Fruit fly (Drosophila melanogaster) whole organism, pupa: Measurements from ENCODE around the gene Muc14A.

Experiments used
- CG10348 ChIP-seq: fragments of 200-800 bp; sonication (Bioruptor generic); IDR thresholded peaks from 2 replicates; pipeline ENCODE4 v1.3.6; 2022; ENCODE audit warnings: missing biosample characterization, missing genetic modification characterization
- CG13204 ChIP-seq: fragments of 200-800 bp; sonication (Bioruptor generic); optimal IDR thresholded peaks from 2 replicates; lab custom pipeline; 2018; ENCODE audit warnings: missing biosample characterization, mild to moderate bottlenecking, missing genetic modification characterization, moderate library complexity
- CG15710 ChIP-seq: fragments of 200-800 bp; sonication (Bioruptor generic); optimal IDR thresholded peaks from 2 replicates; lab custom pipeline; 2018; ENCODE audit warnings: missing biosample characterization, mild to moderate bottlenecking, missing genetic modification characterization, moderate library complexity
- CG32121 ChIP-seq: fragments of 200-800 bp; sonication (Bioruptor generic); IDR thresholded peaks from 2 replicates; pipeline ENCODE4 v1.3.6; 2022; ENCODE audit warnings: missing biosample characterization, missing genetic modification characterization
- CG4496 ChIP-seq: fragments of 200-800 bp; sonication (Bioruptor generic); IDR thresholded peaks from 3 replicates; pipeline ENCODE4 v1.3.6; 2022; ENCODE audit warnings: missing biosample characterization, missing genetic modification characterization
- CG8301 ChIP-seq: fragments of 200-800 bp; sonication (Bioruptor generic); optimal IDR thresholded peaks from 2 replicates; lab custom pipeline; 2018; ENCODE audit warnings: missing biosample characterization, mild to moderate bottlenecking, missing genetic modification characterization
- CG9948 ChIP-seq: fragments of 200-800 bp; sonication (Bioruptor generic); optimal IDR thresholded peaks from 2 replicates; lab custom pipeline; 2018; ENCODE audit warnings: missing biosample characterization, mild to moderate bottlenecking, missing genetic modification characterization, moderate library complexity
- D1 ChIP-seq: fragments of 200-800 bp; sonication (Bioruptor generic); optimal IDR thresholded peaks from 2 replicates; lab custom pipeline; 2018; ENCODE audit warnings: missing biosample characterization, mild to moderate bottlenecking, missing genetic modification characterization, moderate library complexity
- EcR ChIP-seq: fragments of 200-800 bp; sonication (Bioruptor generic); optimal IDR thresholded peaks from 3 replicates; lab custom pipeline; 2019; ENCODE audit warnings: missing biosample characterization, missing genetic modification characterization, mild to moderate bottlenecking, moderate library complexity, missing genetic modification reagents
- Ets98B ChIP-seq: fragments of 200-800 bp; sonication (Bioruptor generic); IDR thresholded peaks from 2 replicates; pipeline ENCODE4 v1.3.6; 2022; ENCODE audit warnings: missing biosample characterization, missing genetic modification characterization
- Pif1A ChIP-seq: fragments of 200-800 bp; sonication (Bioruptor generic); optimal IDR thresholded peaks from 3 replicates; lab custom pipeline; 2016; ENCODE audit warnings: missing biosample characterization, missing genetic modification characterization
- fd96Ca ChIP-seq: fragments of 200-800 bp; sonication (Bioruptor generic); IDR thresholded peaks from 3 replicates; pipeline ENCODE4 v1.3.6; 2022; ENCODE audit warnings: missing biosample characterization, missing genetic modification characterization
- gl ChIP-seq: fragments of 200-800 bp; sonication (Bioruptor generic); optimal IDR thresholded peaks from 2 replicates; lab custom pipeline; 2018; ENCODE audit warnings: missing biosample characterization, mild to moderate bottlenecking, missing genetic modification characterization

DNA sequence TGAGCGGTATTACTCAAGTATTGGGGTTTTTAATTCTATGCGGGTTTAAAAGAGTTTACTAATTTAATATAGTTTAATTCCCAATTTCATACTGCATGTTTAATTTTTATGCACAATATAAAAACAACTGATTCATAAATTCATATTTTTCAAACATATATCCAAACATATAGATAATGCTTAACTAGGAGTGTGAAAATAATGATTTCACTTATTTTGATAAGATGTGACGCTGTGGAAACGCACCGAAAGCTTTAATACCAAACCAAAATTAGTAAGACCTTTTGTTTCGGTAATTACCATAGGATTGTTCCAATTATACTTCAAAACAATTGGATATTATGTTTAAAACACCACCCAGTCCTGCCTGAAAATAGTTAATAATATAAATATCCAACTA is 25.4 kb upstream of the Muc14A start, which contains the start of gene Slc25A46a:
- TF ChIP-seq D1 (tag; lab: Kevin White, UChicago): no peak
- no peak for TF ChIP-seq CG9948 (tag; lab: Kevin White, UChicago)
- no peak for TF ChIP-seq Pif1A (GFP tag; lab: Kevin White, UChicago)
- TF ChIP-seq Ets98B (GFP tag; lab: Robert Waterston, UW): no peak
- no peak for TF ChIP-seq CG13204 (GFP tag; lab: Kevin White, UChicago)
- TF ChIP-seq gl: no peak
- TF ChIP-seq EcR (GFP tag; lab: Kevin White, UChicago): no peak
- no peak for TF ChIP-seq CG10348 (GFP tag; lab: Robert Waterston, UW)
- TF ChIP-seq CG15710 (tag; lab: Kevin White, UChicago): no peak
- TF ChIP-seq CG4496 (GFP tag; lab: Robert Waterston, UW): 0 out of 3 replicates have a peak, but pooled peaks have one; percentile 14
- TF ChIP-seq CG8301 (tag; lab: Kevin White, UChicago): no peak
- TF ChIP-seq CG32121: no peak
- no peak for TF ChIP-seq fd96Ca (GFP tag; lab: Robert Waterston, UW)
